Fruit fly (Drosophila melanogaster): ENCODE data around the gene FMRFaR.
A peak's percentile ranks its signal among the peaks of the same experiment; 100 is the strongest.

Gene FMRFaR

DNA sequence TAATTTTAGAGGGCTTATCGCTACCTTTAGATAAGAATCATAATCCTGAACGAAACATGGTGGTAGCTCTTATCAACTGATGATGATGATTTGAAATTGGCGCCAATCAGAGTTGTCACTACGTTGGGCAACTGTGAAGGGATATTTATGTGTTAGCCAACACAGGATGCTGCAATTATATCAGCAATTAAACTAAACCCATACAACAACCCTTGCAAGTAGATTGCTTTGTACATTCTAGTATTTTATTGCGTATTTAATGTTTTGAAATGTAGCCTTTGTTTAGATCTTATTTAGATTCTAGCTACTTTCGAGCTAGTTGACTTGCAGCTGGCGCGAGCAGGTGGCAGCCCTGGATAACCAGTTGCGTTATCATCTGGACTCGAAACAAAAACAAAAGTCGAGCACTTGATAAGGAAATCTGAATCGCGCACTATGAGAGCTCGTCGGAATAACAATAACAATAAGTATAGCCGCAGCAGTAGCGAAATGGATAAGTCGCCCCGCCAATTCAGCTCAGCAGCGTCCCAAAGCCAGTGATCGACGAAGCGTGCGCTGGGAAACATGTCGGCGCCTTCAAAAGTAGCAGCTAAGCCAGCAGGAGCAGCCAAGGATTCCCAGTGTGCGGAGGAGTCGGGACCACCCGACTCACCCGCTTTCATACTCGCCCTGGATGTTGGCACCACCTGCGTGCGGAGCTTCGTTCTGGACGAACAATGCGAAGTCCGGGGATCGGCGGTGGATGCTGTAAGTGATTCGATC lies 50.8 kb downstream of the FMRFaR start, which contains the start of gene CG1271 (continued):
- no peak for TF ChIP-seq CG1024 (GFP tag; IDR thresholded peaks at IDR 0.05)
- TF ChIP-seq TFAM (GFP tag; optimal IDR thresholded peaks at IDR 0.05) = no peak
- TF ChIP-seq sob (GFP tag; IDR thresholded peaks at IDR 0.05) = peak; percentile 72
- TF ChIP-seq usp (GFP tag; optimal IDR thresholded peaks at IDR 0.05) = no peak
- peak; percentile 88 for TF ChIP-seq CG18599 (GFP tag; optimal IDR thresholded peaks at IDR 0.05)
- TF ChIP-seq CG33557 (GFP tag; optimal IDR thresholded peaks at IDR 0.05) = peak; percentile 48
- no peak for TF ChIP-seq trh (GFP tag; optimal IDR thresholded peaks at IDR 0.05)
- TF ChIP-seq caup (GFP tag; optimal IDR thresholded peaks at IDR 0.05; ENCODE audit: severe bottlenecking) = peak; percentile 67
- peak; percentile 51 for TF ChIP-seq ERR (GFP tag; optimal IDR thresholded peaks at IDR 0.05)
- peak; percentile 76 for TF ChIP-seq CG17829 (tag; optimal IDR thresholded peaks at IDR 0.05)
- TF ChIP-seq Lpt (GFP tag; optimal IDR thresholded peaks at IDR 0.05) = no peak
- peak; percentile 22 for TF ChIP-seq CG1602 (GFP tag; optimal IDR thresholded peaks at IDR 0.05)
- no peak for TF ChIP-seq CG2199 (GFP tag; IDR thresholded peaks at IDR 0.05)
- TF ChIP-seq CG30403 (GFP tag; optimal IDR thresholded peaks at IDR 0.05) = peak; percentile 77
- TF ChIP-seq CG10431 (GFP tag; optimal IDR thresholded peaks at IDR 0.05) = no peak
- TF ChIP-seq CG7271 (tag; optimal IDR thresholded peaks at IDR 0.05) = no peak
- TF ChIP-seq Vsx1 (GFP tag; optimal IDR thresholded peaks at IDR 0.05) = no peak
- TF ChIP-seq Dref (GFP tag; IDR thresholded peaks at IDR 0.05) = 0 out of 2 replicates have a peak, but pooled peaks have one; percentile 16
- TF ChIP-seq abd-A (tag; optimal IDR thresholded peaks at IDR 0.05) = no peak
- TF ChIP-seq CG11723 (GFP tag; optimal IDR thresholded peaks at IDR 0.05) = no peak
- TF ChIP-seq Chrac-16 (GFP tag; optimal IDR thresholded peaks at IDR 0.05) = peak; percentile 57
- peak; percentile 42 for TF ChIP-seq slp2 (GFP tag; optimal IDR thresholded peaks at IDR 0.05)
- peak; percentile 38 for TF ChIP-seq repo (GFP tag; optimal IDR thresholded peaks at IDR 0.05)
- TF ChIP-seq CG1233 (GFP tag; optimal IDR thresholded peaks at IDR 0.05) = peak; percentile 51
- TF ChIP-seq zfh2 (GFP tag; optimal IDR thresholded peaks at IDR 0.05) = peak; percentile 83
- peak; percentile 73 for TF ChIP-seq CG9932 (GFP tag; IDR thresholded peaks at IDR 0.05)
- TF ChIP-seq br (optimal IDR thresholded peaks at IDR 0.05) = no peak
- TF ChIP-seq NC2β (GFP tag; optimal IDR thresholded peaks at IDR 0.05) = peak; percentile 27
- peak; percentile 53 for TF ChIP-seq chn (GFP tag; optimal IDR thresholded peaks at IDR 0.05)
- TF ChIP-seq CG32772 (GFP tag; IDR thresholded peaks at IDR 0.05) = no peak
- 0 out of 3 replicates have a peak, but pooled peaks have one; percentile 45 for TF ChIP-seq C15 (GFP tag; IDR thresholded peaks at IDR 0.05)
- peak; percentile 67 for TF ChIP-seq Dip3 (GFP tag; optimal IDR thresholded peaks at IDR 0.05)
- peak; percentile 67 for TF ChIP-seq CG4820 (GFP tag; optimal IDR thresholded peaks at IDR 0.05)
- peak; percentile 60 for TF ChIP-seq rib (GFP tag; IDR thresholded peaks at IDR 0.05)
- peak; percentile 97 for TF ChIP-seq CG10267 (tag; optimal IDR thresholded peaks at IDR 0.05)
- no peak for TF ChIP-seq Doc3 (GFP tag; IDR thresholded peaks at IDR 0.05; ENCODE audit: partially characterized antibody)
- peak; percentile 11 for TF ChIP-seq CG31365 (tag; optimal IDR thresholded peaks at IDR 0.05)
- peak; percentile 28; the same call in 1 of the 2 replicates for TF ChIP-seq peb (GFP tag; IDR thresholded peaks at IDR 0.05)
- TF ChIP-seq Hr3 (GFP tag; optimal IDR thresholded peaks at IDR 0.05) = peak; percentile 45
- no peak for TF ChIP-seq Trl (optimal IDR thresholded peaks at IDR 0.05)
- TF ChIP-seq Trl (GFP tag; optimal IDR thresholded peaks at IDR 0.05) = peak; percentile 73
- TF ChIP-seq CG17186 (GFP tag; optimal IDR thresholded peaks at IDR 0.05) = peak; percentile 86
- TF ChIP-seq slbo (GFP tag; IDR thresholded peaks at IDR 0.05) = peak; percentile 72
- no peak for TF ChIP-seq CG9876 (GFP tag; optimal IDR thresholded peaks at IDR 0.05)
- TF ChIP-seq Dek (tag; optimal IDR thresholded peaks at IDR 0.05) = peak; percentile 12
- TF ChIP-seq crc (GFP tag; optimal IDR thresholded peaks at IDR 0.05) = peak; percentile 44
- no peak for TF ChIP-seq h (optimal IDR thresholded peaks at IDR 0.05)
- TF ChIP-seq CG5953 (GFP tag; IDR thresholded peaks at IDR 0.05) = no peak
- TF ChIP-seq CG17328 (GFP tag; IDR thresholded peaks at IDR 0.05) = no peak
- TF ChIP-seq Gsc (GFP tag; IDR thresholded peaks at IDR 0.05) = no peak
- peak; percentile 70 for TF ChIP-seq bcd (GFP tag; optimal IDR thresholded peaks at IDR 0.05)
- peak; percentile 51 for TF ChIP-seq her (GFP tag; optimal IDR thresholded peaks at IDR 0.05)
